Fruit fly (Drosophila melanogaster): ENCODE data around the gene Sgs8.
A peak's percentile ranks its signal among the peaks of the same experiment; 100 is the strongest.

Sgs8 gene

DNA sequence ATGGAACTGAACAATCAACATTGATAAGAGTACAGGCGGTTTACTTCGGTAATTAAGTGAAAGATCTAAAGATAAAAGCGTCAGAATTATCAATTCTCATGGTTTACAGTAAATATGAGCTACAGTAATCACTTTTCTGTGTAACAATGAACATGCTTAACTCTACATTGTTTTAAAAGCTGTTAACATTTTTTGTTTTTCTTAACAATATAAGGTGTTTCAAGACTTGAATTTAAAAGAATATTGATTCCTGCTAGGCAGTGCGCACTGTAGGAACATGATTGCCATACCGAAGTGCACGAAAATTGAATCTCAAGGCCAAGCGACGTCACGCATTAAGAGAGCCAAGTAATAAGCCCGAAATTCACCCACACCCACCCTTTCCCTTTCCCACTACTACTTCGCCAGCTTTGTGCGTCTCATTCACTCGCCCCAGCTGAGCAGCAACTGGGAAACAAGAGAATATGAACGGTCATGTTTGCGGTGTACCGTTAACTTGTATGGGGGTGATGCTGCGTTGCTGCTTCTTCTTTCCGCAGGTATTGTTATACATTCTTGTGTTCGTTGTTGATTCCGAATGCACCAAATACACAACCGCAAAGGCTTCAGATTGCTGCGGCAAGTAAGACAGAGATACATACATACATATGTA is 17.8 kb downstream of the Sgs8 start (continued):
- TF ChIP-seq CG9609 (GFP tag; optimal IDR thresholded peaks at IDR 0.05) (peak; percentile 40), CG11504 (tag; optimal IDR thresholded peaks at IDR 0.05) (peak; percentile 72), kni (GFP tag; optimal IDR thresholded peaks at IDR 0.05) (no peak), CG34422 (GFP tag; IDR thresholded peaks at IDR 0.05) (peak; percentile 71; the same call in 2 of the 3 replicates), Adf1 (GFP tag; IDR thresholded peaks at IDR 0.05) (peak; percentile 40; the same call in 1 of the 2 replicates), yki (optimal IDR thresholded peaks at IDR 0.05) (no peak), kay (GFP tag; optimal IDR thresholded peaks at IDR 0.05) (no peak), slp2 (GFP tag; optimal IDR thresholded peaks at IDR 0.05) (peak; percentile 44), CG30431 (GFP tag; optimal IDR thresholded peaks at IDR 0.05) (no peak), Doc3 (GFP tag; IDR thresholded peaks at IDR 0.05; ENCODE audit: partially characterized antibody) (no peak), ERR (GFP tag; optimal IDR thresholded peaks at IDR 0.05) (peak; percentile 23), gcm (GFP tag; optimal IDR thresholded peaks at IDR 0.05) (no peak), ab (GFP tag; optimal IDR thresholded peaks at IDR 0.05) (no peak), grau (tag; optimal IDR thresholded peaks at IDR 0.05) (peak; percentile 96), CG11093 (GFP tag; IDR thresholded peaks at IDR 0.05) (no peak), ash1 (GFP tag; optimal IDR thresholded peaks at IDR 0.05) (no peak), hth (optimal IDR thresholded peaks at IDR 0.05) (no peak), CG31365 (tag; optimal IDR thresholded peaks at IDR 0.05) (no peak), aop (GFP tag; IDR thresholded peaks at IDR 0.05) (peak; percentile 30; the same call in 1 of the 2 replicates), cg (GFP tag; optimal IDR thresholded peaks at IDR 0.05) (no peak), Blimp-1 (GFP tag; optimal IDR thresholded peaks at IDR 0.05) (peak; percentile 60), Hr78 (GFP tag; optimal IDR thresholded peaks at IDR 0.05) (peak in 1 of 2 experiments; percentile 13), zen2 (GFP tag; IDR thresholded peaks at IDR 0.05; ENCODE audit: partially characterized antibody) (no peak), CG18011 (GFP tag; optimal IDR thresholded peaks at IDR 0.05) (peak; percentile 8), tx (GFP tag; optimal IDR thresholded peaks at IDR 0.05) (peak; percentile 30), hkb (optimal IDR thresholded peaks at IDR 0.05) (no peak), hkb (GFP tag; IDR thresholded peaks at IDR 0.05) (peak; percentile 73), CG10321 (GFP tag; IDR thresholded peaks at IDR 0.05) (no peak), Meics (GFP tag; optimal IDR thresholded peaks at IDR 0.05) (peak; percentile 75), CG9727 (GFP tag; optimal IDR thresholded peaks at IDR 0.05) (peak; percentile 20), Atf-2 (GFP tag; optimal IDR thresholded peaks at IDR 0.05) (peak; percentile 63), MBD-R2 (GFP tag; IDR thresholded peaks at IDR 0.05) (no peak; the same call in 1 of the 2 replicates), CG11696 (GFP tag; IDR thresholded peaks at IDR 0.05) (peak; percentile 52), shn (GFP tag; optimal IDR thresholded peaks at IDR 0.05) (peak; percentile 31), CG7556 (GFP tag; optimal IDR thresholded peaks at IDR 0.05) (peak; percentile 49), lab (GFP tag; optimal IDR thresholded peaks at IDR 0.05) (peak; percentile 82), mirr (GFP tag; optimal IDR thresholded peaks at IDR 0.05) (peak; percentile 31), schlank (tag; optimal IDR thresholded peaks at IDR 0.05) (peak; percentile 8), CG31388 (GFP tag; optimal IDR thresholded peaks at IDR 0.05) (no peak), bsh (GFP tag; optimal IDR thresholded peaks at IDR 0.05) (peak in 1 of 2 experiments; percentile 65), Sry-δ (GFP tag; optimal IDR thresholded peaks at IDR 0.05) (peak; percentile 25), CG4707 (GFP tag; optimal IDR thresholded peaks at IDR 0.05) (no peak), gcm2 (GFP tag; optimal IDR thresholded peaks at IDR 0.05) (no peak), CG8478 (optimal IDR thresholded peaks at IDR 0.05) (no peak), da (GFP tag; optimal IDR thresholded peaks at IDR 0.05) (no peak), CG12391 (tag; optimal IDR thresholded peaks at IDR 0.05) (peak; percentile 54), NK7.1 (GFP tag; optimal IDR thresholded peaks at IDR 0.05) (no peak), hbn (GFP tag; IDR thresholded peaks at IDR 0.05; ENCODE audit: partially characterized antibody) (no peak), slbo (GFP tag; IDR thresholded peaks at IDR 0.05) (peak; percentile 85), CG17359 (tag; optimal IDR thresholded peaks at IDR 0.05) (peak; percentile 62), jigr1 (GFP tag; IDR thresholded peaks at IDR 0.05) (no peak)
